Worm (Caenorhabditis elegans): ENCODE results near the gene tre-2.

DNA sequence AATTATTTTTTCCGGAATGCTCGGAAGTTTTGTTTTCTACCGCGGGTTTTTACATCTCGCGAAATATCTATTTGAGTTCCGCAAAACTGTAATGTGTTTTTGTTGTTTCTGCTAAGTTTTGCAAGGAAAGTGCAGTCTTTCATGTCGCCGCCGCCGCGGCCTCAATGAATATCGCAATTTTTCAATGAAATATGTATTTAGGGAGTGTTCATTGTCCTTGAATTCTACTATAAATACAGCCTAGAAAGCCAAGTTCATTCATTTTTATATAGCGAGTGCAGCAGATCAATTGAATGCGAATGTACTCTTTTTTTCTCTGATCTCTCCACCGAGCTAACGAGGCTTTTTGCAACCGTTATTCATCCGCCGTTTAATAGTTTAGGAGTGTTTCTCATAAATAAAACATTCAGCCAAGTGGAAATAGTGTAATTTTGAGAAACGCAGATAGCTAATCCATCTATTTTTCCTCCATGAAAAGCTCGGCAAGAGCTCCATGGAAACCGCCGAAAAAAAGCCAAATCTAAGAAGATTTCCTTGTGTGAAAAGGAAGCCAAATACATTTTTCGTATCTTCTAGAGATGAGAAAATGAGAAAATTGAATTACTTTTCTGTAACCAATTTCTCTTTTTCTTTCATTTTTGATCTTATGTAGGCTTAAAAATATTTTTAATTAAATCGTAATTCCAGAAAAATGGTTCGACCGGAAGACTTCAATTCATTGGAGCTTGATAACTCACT lies 29.8 kb upstream of the tre-2 start, which contains the start of gene T22D1.3:
- TF ChIP-seq tab-1 (GFP tag; IDR thresholded peaks at IDR 0.05) (no peak), ztf-23 (GFP tag; IDR thresholded peaks at IDR 0.05) (no peak), ref-1 (GFP tag; conservative IDR thresholded peaks at IDR 0.05) (no peak), klf-2 (GFP tag; conservative IDR thresholded peaks at IDR 0.05) (no peak), T22C8.4 (GFP tag; IDR thresholded peaks at IDR 0.05) (no peak), flt-1 (GFP tag; IDR thresholded peaks at IDR 0.05) (no peak), ztf-29 (GFP tag; IDR thresholded peaks at IDR 0.05) (no peak)
